Fruit fly (Drosophila melanogaster) S2 (cell line): ENCODE results near the gene Blos4.

Experiments
- CG8478 ChIP-seq: fragments of >200 bp; optimal IDR thresholded peaks from 2 replicates; lab custom pipeline; 2018
- CTCF ChIP-seq, 2 experiments: fragments of >200 bp; optimal IDR thresholded peaks; 2 replicates each; lab custom pipeline; 2018

dm6 chr3L:10896923-10897322 lies 18.0 kb downstream of the Blos4 start:
- no peak for TF ChIP-seq CTCF (optimal IDR thresholded peaks at IDR 0.05; lab: Kevin White, UChicago)
- no peak for TF ChIP-seq CG8478 (lab: Kevin White, UChicago)
